Fruit fly (Drosophila melanogaster) whole organism, embryonic: ENCODE measurements around the gene Vav.

Experiments used
- Bdp1 ChIP-seq: fragments of 200-800 bp; sonication (Bioruptor generic); optimal IDR thresholded peaks from 3 replicates; lab custom pipeline; 2016; ENCODE audit warnings: missing biosample characterization, missing genetic modification characterization
- BtbVII ChIP-seq: fragments of 200-800 bp; sonication (Bioruptor generic); optimal IDR thresholded peaks from 3 replicates; lab custom pipeline; 2017; ENCODE audit warnings: missing biosample characterization, mild to moderate bottlenecking, missing genetic modification characterization
- CG10267 ChIP-seq: fragments of 200-800 bp; sonication (Bioruptor generic); optimal IDR thresholded peaks from 2 replicates; lab custom pipeline; 2018; ENCODE audit warnings: missing biosample characterization, mild to moderate bottlenecking, missing genetic modification characterization, moderate library complexity
- CG11723 ChIP-seq: fragments of 200-800 bp; sonication (Bioruptor generic); optimal IDR thresholded peaks from 2 replicates; lab custom pipeline; 2017; ENCODE audit warnings: missing biosample characterization, mild to moderate bottlenecking, missing genetic modification characterization
- CG12071 ChIP-seq: fragments of 200-800 bp; sonication (Bioruptor generic); optimal IDR thresholded peaks from 3 replicates; lab custom pipeline; 2018; ENCODE audit warnings: missing biosample characterization, mild to moderate bottlenecking, missing genetic modification characterization
- CG12104 ChIP-seq: fragments of 200-800 bp; sonication (Bioruptor generic); optimal IDR thresholded peaks from 3 replicates; lab custom pipeline; 2016; ENCODE audit warnings: missing biosample characterization, missing genetic modification characterization
- CG12155 ChIP-seq: fragments of 200-800 bp; sonication (Bioruptor generic); optimal IDR thresholded peaks from 3 replicates; lab custom pipeline; 2016; ENCODE audit warnings: missing biosample characterization, missing genetic modification characterization
- CG12391 ChIP-seq: fragments of 200-800 bp; sonication (Bioruptor generic); optimal IDR thresholded peaks from 3 replicates; lab custom pipeline; 2018; ENCODE audit warnings: missing biosample characterization, mild to moderate bottlenecking, missing genetic modification characterization, moderate library complexity
- CG12744 ChIP-seq: fragments of 200-800 bp; sonication (Bioruptor generic); optimal IDR thresholded peaks from 2 replicates; lab custom pipeline; 2016; ENCODE audit warnings: missing biosample characterization, missing genetic modification characterization
- CG12769 ChIP-seq: fragments of 200-800 bp; sonication (Bioruptor generic); optimal IDR thresholded peaks from 2 replicates; lab custom pipeline; 2019; ENCODE audit warnings: missing biosample characterization, mild to moderate bottlenecking, missing genetic modification characterization, moderate library complexity
- CG13624 ChIP-seq: fragments of 200-800 bp; sonication (Bioruptor generic); optimal IDR thresholded peaks from 2 replicates; lab custom pipeline; 2016; ENCODE audit warnings: missing biosample characterization, missing genetic modification characterization
- CG14014 ChIP-seq: fragments of 200-800 bp; sonication (Bioruptor generic); IDR thresholded peaks from 2 replicates; pipeline ENCODE4 v1.3.6; 2022; ENCODE audit warnings: missing biosample characterization, missing genetic modification characterization
- CG14667 ChIP-seq: fragments of 200-800 bp; sonication (Bioruptor generic); IDR thresholded peaks from 2 replicates; pipeline ENCODE4 v1.3.6; 2022; ENCODE audit warnings: missing biosample characterization, missing genetic modification characterization
- CG15479 ChIP-seq: fragments of 200-800 bp; sonication (Bioruptor generic); optimal IDR thresholded peaks from 3 replicates; lab custom pipeline; 2019; ENCODE audit warnings: missing biosample characterization, mild to moderate bottlenecking, missing genetic modification characterization, moderate library complexity
- CG1647 ChIP-seq: fragments of 200-800 bp; sonication (Bioruptor generic); optimal IDR thresholded peaks from 3 replicates; lab custom pipeline; 2016; ENCODE audit warnings: missing biosample characterization, missing genetic modification characterization
- CG1832 ChIP-seq: fragments of 200-800 bp; sonication (Bioruptor generic); optimal IDR thresholded peaks from 2 replicates; lab custom pipeline; 2017; ENCODE audit warnings: missing biosample characterization, mild to moderate bottlenecking, missing genetic modification characterization, inconsistent platforms
- CG30403 ChIP-seq: fragments of 200-800 bp; sonication (Bioruptor generic); optimal IDR thresholded peaks from 3 replicates; lab custom pipeline; 2016; ENCODE audit warnings: missing biosample characterization, missing genetic modification characterization
- CG31224 ChIP-seq: fragments of 200-800 bp; sonication (Bioruptor generic); IDR thresholded peaks from 2 replicates; pipeline ENCODE4 v1.3.6; 2022; ENCODE audit warnings: missing biosample characterization, missing genetic modification characterization
- CG3163 ChIP-seq: fragments of 200-800 bp; sonication (Bioruptor generic); optimal IDR thresholded peaks from 3 replicates; lab custom pipeline; 2016; ENCODE audit warnings: missing biosample characterization, missing genetic modification characterization
- CG32767 ChIP-seq: fragments of 200-800 bp; sonication (Bioruptor generic); IDR thresholded peaks from 2 replicates; pipeline ENCODE4 v1.3.6; 2022; ENCODE audit warnings: missing biosample characterization, missing genetic modification characterization
- CG34376 ChIP-seq: fragments of 200-800 bp; sonication (Bioruptor generic); optimal IDR thresholded peaks from 2 replicates; lab custom pipeline; 2018; ENCODE audit warnings: missing biosample characterization, mild to moderate bottlenecking, missing genetic modification characterization
- CG6689 ChIP-seq: fragments of 200-800 bp; sonication (Bioruptor generic); IDR thresholded peaks from 2 replicates; pipeline ENCODE4 v1.3.6; 2022; ENCODE audit warnings: missing biosample characterization, missing genetic modification characterization
- CG8924 ChIP-seq: fragments of 200-800 bp; optimal IDR thresholded peaks from 3 replicates; lab custom pipeline; 2019; ENCODE audit warnings: missing biosample characterization, mild to moderate bottlenecking, missing genetic modification characterization, moderate library complexity
- CG8944 ChIP-seq: fragments of 200-800 bp; sonication (Bioruptor generic); optimal IDR thresholded peaks from 3 replicates; lab custom pipeline; 2016; ENCODE audit warnings: missing biosample characterization, missing genetic modification characterization
- CG9215 ChIP-seq: fragments of 200-800 bp; sonication (Bioruptor generic); IDR thresholded peaks from 2 replicates; pipeline ENCODE4 v1.3.6; 2022; ENCODE audit warnings: missing biosample characterization, missing genetic modification characterization
- CG9727 ChIP-seq: fragments of 200-800 bp; sonication (Bioruptor generic); optimal IDR thresholded peaks from 3 replicates; lab custom pipeline; 2017; ENCODE audit warnings: missing biosample characterization, mild to moderate bottlenecking, missing genetic modification characterization
- CrebB ChIP-seq: fragments of 200-800 bp; sonication (Bioruptor generic); optimal IDR thresholded peaks from 3 replicates; lab custom pipeline; 2018; ENCODE audit warnings: missing biosample characterization, mild to moderate bottlenecking, missing genetic modification characterization
- Dad ChIP-seq: fragments of 200-800 bp; sonication (Bioruptor generic); optimal IDR thresholded peaks from 3 replicates; lab custom pipeline; 2016; ENCODE audit warnings: missing biosample characterization, missing genetic modification characterization
- Deaf1 ChIP-seq: fragments of 200-800 bp; optimal IDR thresholded peaks from 3 replicates; lab custom pipeline; 2019; ENCODE audit warnings: missing biosample characterization, mild to moderate bottlenecking, missing genetic modification characterization, moderate library complexity
- Doc2 ChIP-seq: fragments of 200-800 bp; sonication (Bioruptor generic); IDR thresholded peaks from 2 replicates; pipeline ENCODE4 v1.3.6; 2022; ENCODE audit warnings: missing biosample characterization, missing genetic modification characterization
- Fer3 ChIP-seq: fragments of 200-800 bp; sonication (Bioruptor generic); optimal IDR thresholded peaks from 2 replicates; lab custom pipeline; 2018; ENCODE audit warnings: missing biosample characterization, mild to moderate bottlenecking, missing genetic modification characterization, moderate library complexity
- Hand ChIP-seq: fragments of 200-800 bp; sonication (Bioruptor generic); optimal IDR thresholded peaks from 2 replicates; lab custom pipeline; 2017; ENCODE audit warnings: mild to moderate bottlenecking, missing biosample characterization, missing genetic modification reagents, missing genetic modification characterization
- Hey ChIP-seq: fragments of 200-800 bp; sonication (Bioruptor generic); optimal IDR thresholded peaks from 3 replicates; lab custom pipeline; 2018; ENCODE audit warnings: missing biosample characterization, mild to moderate bottlenecking, missing genetic modification characterization
- Hsf ChIP-seq: fragments of 200-800 bp; sonication (Bioruptor generic); optimal IDR thresholded peaks from 3 replicates; lab custom pipeline; 2016; ENCODE audit warnings: missing biosample characterization, missing genetic modification characterization
- NFAT ChIP-seq: fragments of 200-800 bp; sonication (Bioruptor generic); IDR thresholded peaks from 2 replicates; pipeline ENCODE4 v1.3.6; 2022; ENCODE audit warnings: missing biosample characterization, missing genetic modification characterization
- NK7.1 ChIP-seq: fragments of 200-800 bp; sonication (Bioruptor generic); optimal IDR thresholded peaks from 3 replicates; lab custom pipeline; 2016; ENCODE audit warnings: missing biosample characterization, missing genetic modification characterization
- Tbp ChIP-seq: fragments of >200 bp; optimal IDR thresholded peaks from 2 replicates; lab custom pipeline; 2018; ENCODE audit warnings: missing biosample characterization, missing genetic modification characterization
- ash1 ChIP-seq: fragments of 200-800 bp; sonication (Bioruptor generic); optimal IDR thresholded peaks from 2 replicates; lab custom pipeline; 2018; ENCODE audit warnings: missing biosample characterization, mild to moderate bottlenecking, missing genetic modification characterization
- dimm ChIP-seq: fragments of 200-800 bp; sonication (Bioruptor generic); IDR thresholded peaks from 2 replicates; pipeline ENCODE4 v1.3.6; 2022; ENCODE audit warnings: missing biosample characterization, missing genetic modification characterization
- disco-r ChIP-seq: fragments of 200-800 bp; sonication (Bioruptor generic); optimal IDR thresholded peaks from 2 replicates; lab custom pipeline; 2016; ENCODE audit warnings: missing biosample characterization, missing genetic modification characterization
- fru ChIP-seq: fragments of >200 bp; optimal IDR thresholded peaks from 2 replicates; lab custom pipeline; 2017
- gce ChIP-seq: fragments of 200-800 bp; sonication (Bioruptor generic); IDR thresholded peaks from 3 replicates; pipeline ENCODE4 v1.3.6; 2022; ENCODE audit warnings: missing biosample characterization, missing genetic modification characterization
- gem ChIP-seq: fragments of 200-800 bp; sonication (Bioruptor generic); optimal IDR thresholded peaks from 2 replicates; lab custom pipeline; 2019; ENCODE audit warnings: missing biosample characterization, mild to moderate bottlenecking, missing genetic modification characterization, moderate library complexity
- grau ChIP-seq: fragments of 200-800 bp; optimal IDR thresholded peaks from 3 replicates; lab custom pipeline; 2019; ENCODE audit warnings: missing biosample characterization, mild to moderate bottlenecking, missing genetic modification characterization, moderate library complexity
- gro ChIP-seq: fragments of 200-800 bp; sonication (Bioruptor generic); optimal IDR thresholded peaks from 2 replicates; lab custom pipeline; 2016; ENCODE audit warnings: missing biosample characterization, missing genetic modification characterization
- lilli ChIP-seq: fragments of 200-800 bp; sonication (Bioruptor generic); optimal IDR thresholded peaks from 3 replicates; lab custom pipeline; 2016; ENCODE audit warnings: missing biosample characterization, missing genetic modification characterization
- p53 ChIP-seq: fragments of 200-800 bp; sonication (Bioruptor generic); optimal IDR thresholded peaks from 2 replicates; lab custom pipeline; 2016; ENCODE audit warnings: missing biosample characterization, missing genetic modification characterization
- pb ChIP-seq: fragments of 200-800 bp; sonication (Bioruptor generic); optimal IDR thresholded peaks from 3 replicates; lab custom pipeline; 2016; ENCODE audit warnings: missing biosample characterization, missing genetic modification characterization
- pzg ChIP-seq: fragments of 200-800 bp; sonication (Bioruptor generic); optimal IDR thresholded peaks from 3 replicates; lab custom pipeline; 2018; ENCODE audit warnings: missing biosample characterization, mild to moderate bottlenecking, missing genetic modification characterization, moderate library complexity
- ranshi ChIP-seq: fragments of 200-800 bp; sonication (Bioruptor generic); IDR thresholded peaks from 2 replicates; pipeline ENCODE4 v1.3.6; 2022; ENCODE audit warnings: missing biosample characterization, missing genetic modification characterization
- rib ChIP-seq: fragments of 200-800 bp; sonication (Bioruptor generic); IDR thresholded peaks from 2 replicates; pipeline ENCODE4 v1.3.6; 2022; ENCODE audit warnings: missing biosample characterization, missing genetic modification characterization
- schlank ChIP-seq: fragments of 200-800 bp; sonication (Bioruptor generic); optimal IDR thresholded peaks from 2 replicates; lab custom pipeline; 2018; ENCODE audit warnings: missing biosample characterization, mild to moderate bottlenecking, missing genetic modification characterization
- sens ChIP-seq: fragments of 200-800 bp; sonication (Bioruptor generic); peaks from one replicate; lab custom pipeline; 2016; ENCODE audit warnings: missing biosample characterization, missing genetic modification characterization
- zfh1 ChIP-seq: fragments of 200-800 bp; sonication (Bioruptor generic); IDR thresholded peaks from 3 replicates; pipeline ENCODE4 v1.3.6; 2022; ENCODE audit warnings: missing biosample characterization, missing genetic modification characterization

The Vav gene

dm6 chrX:19306531-19306930 lies 44.9 kb downstream of the Vav start (continued):
- TF ChIP-seq ash1 (GFP tag; lab: Kevin White, UChicago) (peak; percentile 13), CrebB (tag; lab: Kevin White, UChicago) (no peak), CG10267 (tag; lab: Kevin White, UChicago) (no peak), CG8944 (no peak), CG13624 (GFP tag; lab: Kevin White, UChicago) (no peak), CG12744 (GFP tag; lab: Kevin White, UChicago) (no peak), zfh1 (GFP tag; lab: Robert Waterston, UW) (no peak), CG12104 (GFP tag; lab: Kevin White, UChicago) (no peak), grau (tag; lab: Kevin White, UChicago) (peak; percentile 31), BtbVII (GFP tag; lab: Kevin White, UChicago) (peak; percentile 38), CG9727 (GFP tag; lab: Kevin White, UChicago) (no peak), CG15479 (GFP tag; lab: Kevin White, UChicago) (no peak), CG12391 (tag; lab: Kevin White, UChicago) (no peak), gro (GFP tag; lab: Kevin White, UChicago) (no peak), Hand (GFP tag; lab: Kevin White, UChicago) (no peak), CG14667 (GFP tag; lab: Robert Waterston, UW) (no peak), schlank (peak; percentile 42), Doc2 (GFP tag; lab: Robert Waterston, UW) (no peak), CG12769 (peak; percentile 57), CG1832 (no peak), pzg (GFP tag; lab: Kevin White, UChicago) (no peak), CG1647 (no peak), fru (no peak), CG12071 (GFP tag; lab: Kevin White, UChicago) (peak; percentile 72), NFAT (GFP tag; lab: Robert Waterston, UW) (no peak), Fer3 (tag; lab: Kevin White, UChicago) (peak; percentile 22), Deaf1 (no peak), CG30403 (GFP tag; lab: Kevin White, UChicago) (no peak), NK7.1 (no peak), gce (GFP tag; lab: Robert Waterston, UW) (no peak), CG9215 (GFP tag; lab: Robert Waterston, UW) (no peak), rib (GFP tag; lab: Robert Waterston, UW) (no peak), p53 (GFP tag; lab: Kevin White, UChicago) (no peak), Hsf (no peak), CG12155 (no peak), CG8924 (peak; percentile 17), Bdp1 (GFP tag; lab: Kevin White, UChicago) (no peak), CG6689 (GFP tag; lab: Robert Waterston, UW) (no peak), Dad (GFP tag; lab: Kevin White, UChicago) (no peak), CG34376 (peak; percentile 11), lilli (no peak), CG32767 (GFP tag; lab: Robert Waterston, UW) (no peak), CG31224 (GFP tag; lab: Robert Waterston, UW) (no peak), CG11723 (GFP tag; lab: Kevin White, UChicago) (no peak), Tbp (GFP tag; lab: Kevin White, UChicago) (no peak), CG3163 (GFP tag; lab: Kevin White, UChicago) (no peak), dimm (GFP tag; lab: Robert Waterston, UW) (no peak), gem (peak; percentile 13), Hey (peak; percentile 23), ranshi (GFP tag; lab: Robert Waterston, UW) (no peak), sens (GFP tag; lab: Kevin White, UChicago) (no peak), CG14014 (GFP tag; lab: Robert Waterston, UW) (no peak), pb (GFP tag; lab: Kevin White, UChicago) (no peak), disco-r (no peak)
